Fruit fly (Drosophila melanogaster): ENCODE measurements around the gene Hr39.

dm6 chr2L:21262832-21263231, 25.8 kb downstream of the Hr39 start, which contains the start of gene CG8671:
- TF ChIP-seq Scr (GFP tag; IDR thresholded peaks at IDR 0.05; ENCODE audit: partially characterized antibody) (0 out of 2 replicates have a peak, but pooled peaks have one; percentile 6), lola (GFP tag; optimal IDR thresholded peaks at IDR 0.05) (no peak), trem (tag; optimal IDR thresholded peaks at IDR 0.05) (peak; percentile 34), CG6791 (GFP tag; IDR thresholded peaks at IDR 0.05; ENCODE audit: partially characterized antibody) (no peak), pita (GFP tag; optimal IDR thresholded peaks at IDR 0.05) (no peak), fd64A (GFP tag; optimal IDR thresholded peaks at IDR 0.05) (no peak), jigr1 (GFP tag; IDR thresholded peaks at IDR 0.05) (no peak), Ptx1 (GFP tag; IDR thresholded peaks at IDR 0.05) (no peak), insv (GFP tag; optimal IDR thresholded peaks at IDR 0.05) (no peak)
